Fruit fly (Drosophila melanogaster): Measurements from ENCODE around the gene CG13795.

- TF ChIP-seq OdsH (GFP tag; optimal IDR thresholded peaks at IDR 0.05) (no peak), GATAd (GFP tag; optimal IDR thresholded peaks at IDR 0.05) (no peak), pan (optimal IDR thresholded peaks at IDR 0.05) (no peak), lola (GFP tag; optimal IDR thresholded peaks at IDR 0.05) (no peak), Sp1 (GFP tag; optimal IDR thresholded peaks at IDR 0.05) (no peak), Mio (GFP tag; optimal IDR thresholded peaks at IDR 0.05) (no peak), jim (GFP tag; optimal IDR thresholded peaks at IDR 0.05) (no peak), psq (GFP tag; optimal IDR thresholded peaks at IDR 0.05) (no peak), usp (GFP tag; optimal IDR thresholded peaks at IDR 0.05) (no peak), ey (GFP tag; optimal IDR thresholded peaks at IDR 0.05) (no peak), CG32264 (GFP tag; optimal IDR thresholded peaks at IDR 0.05) (no peak), HLH106 (tag; optimal IDR thresholded peaks at IDR 0.05) (no peak), tai (GFP tag; optimal IDR thresholded peaks at IDR 0.05) (no peak)
Measured at dm6 chr2L:7711034-7711685, 14.9 kb downstream of the CG13795 start.

Measured in whole organism, wandering third instar larva.